Fruit fly (Drosophila melanogaster): ENCODE results near the gene CG6144.

CG6144 gene

DNA sequence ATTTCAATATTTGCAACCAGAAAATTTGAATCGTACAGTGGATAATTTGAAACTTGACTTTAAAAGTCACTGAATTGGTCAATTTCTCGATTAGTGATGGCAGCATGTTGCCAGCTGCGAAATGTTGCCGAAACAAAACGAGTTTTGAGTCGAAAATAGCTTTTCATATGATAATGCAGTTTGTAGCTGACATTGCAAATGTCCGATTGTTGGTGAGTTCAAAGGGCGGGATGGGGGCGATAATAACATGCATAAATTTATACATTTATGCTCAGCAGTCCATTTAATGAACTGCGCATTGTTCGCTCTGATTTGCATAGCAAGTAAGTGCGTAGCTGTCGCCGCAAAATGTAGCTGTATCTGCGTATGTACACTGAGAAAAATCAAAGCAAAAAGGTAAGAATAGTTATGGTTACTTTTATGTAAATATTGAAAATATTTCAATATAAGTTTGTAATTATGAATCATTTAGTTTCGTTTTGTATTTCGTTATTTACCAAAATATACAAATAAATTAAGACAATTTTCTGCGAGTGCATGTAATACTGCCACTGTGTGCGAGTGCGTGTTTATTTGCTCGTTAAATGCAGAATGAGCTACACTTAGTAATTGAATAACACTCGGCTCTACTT, 38.6 kb downstream of the CG6144 start, which contains the start of gene Lip4 (continued):
- TF ChIP-seq CG7271 (tag; optimal IDR thresholded peaks at IDR 0.05) (peak; percentile 74), CG4617 (GFP tag; optimal IDR thresholded peaks at IDR 0.05; ENCODE audit: borderline replicate concordance) (peak; percentile 41), CG17802 (tag; optimal IDR thresholded peaks at IDR 0.05) (peak; percentile 9), Opbp (GFP tag; IDR thresholded peaks at IDR 0.05; ENCODE audit: partially characterized antibody) (no peak), sd (tag; optimal IDR thresholded peaks at IDR 0.05) (peak; percentile 45), CG8089 (GFP tag; optimal IDR thresholded peaks at IDR 0.05) (peak; percentile 42), CG2116 (GFP tag; optimal IDR thresholded peaks at IDR 0.05) (peak; percentile 33), en (GFP tag; optimal IDR thresholded peaks at IDR 0.05) (peak; percentile 8), Doc2 (GFP tag; IDR thresholded peaks at IDR 0.05) (no peak), HmgZ (tag; optimal IDR thresholded peaks at IDR 0.05) (peak; percentile 58), Gug (GFP tag; IDR thresholded peaks at IDR 0.05) (peak; percentile 24; the same call in 1 of the 4 replicates), CG4328 (GFP tag; optimal IDR thresholded peaks at IDR 0.05) (peak; percentile 38), Xrp1 (GFP tag; IDR thresholded peaks at IDR 0.05) (peak; percentile 84), B-H1 (GFP tag; IDR thresholded peaks at IDR 0.05) (peak; percentile 64), shn (GFP tag; optimal IDR thresholded peaks at IDR 0.05) (no peak), phol (tag; optimal IDR thresholded peaks at IDR 0.05) (peak; percentile 82), Hr3 (GFP tag; optimal IDR thresholded peaks at IDR 0.05) (peak; percentile 58), NC2β (GFP tag; optimal IDR thresholded peaks at IDR 0.05) (peak; percentile 22), scrt (GFP tag; optimal IDR thresholded peaks at IDR 0.05) (peak; percentile 47), da (GFP tag; optimal IDR thresholded peaks at IDR 0.05) (no peak), CG15479 (GFP tag; optimal IDR thresholded peaks at IDR 0.05) (peak; percentile 50), CG12659 (GFP tag; optimal IDR thresholded peaks at IDR 0.05) (peak; percentile 82), CG9817 (tag; optimal IDR thresholded peaks at IDR 0.05) (peak; percentile 61), pnt (GFP tag; optimal IDR thresholded peaks at IDR 0.05) (peak; percentile 2), CG2678 (tag; optimal IDR thresholded peaks at IDR 0.05) (peak; percentile 86), Adf1 (GFP tag; IDR thresholded peaks at IDR 0.05) (no peak), vvl (GFP tag; IDR thresholded peaks at IDR 0.05) (peak; percentile 86), ken (GFP tag; IDR thresholded peaks at IDR 0.05) (peak; percentile 33; the same call in 1 of the 3 replicates), zf30C (GFP tag; optimal IDR thresholded peaks at IDR 0.05) (peak; percentile 22), Stat92E (GFP tag; optimal IDR thresholded peaks at IDR 0.05) (no peak), stwl (tag; optimal IDR thresholded peaks at IDR 0.05) (no peak), odd (GFP tag; optimal IDR thresholded peaks at IDR 0.05) (peak; percentile 58), CG31441 (GFP tag; IDR thresholded peaks at IDR 0.05) (peak; percentile 84), CG16815 (GFP tag; optimal IDR thresholded peaks at IDR 0.05) (no peak), fd64A (GFP tag; optimal IDR thresholded peaks at IDR 0.05) (no peak), Sox102F (GFP tag; optimal IDR thresholded peaks at IDR 0.05) (peak; percentile 86), mam (GFP tag; optimal IDR thresholded peaks at IDR 0.05) (peak; percentile 25), CG4854 (GFP tag; optimal IDR thresholded peaks at IDR 0.05) (peak; percentile 60), CG14667 (GFP tag; IDR thresholded peaks at IDR 0.05) (no peak; the same call in 1 of the 2 replicates), CG11504 (tag; optimal IDR thresholded peaks at IDR 0.05) (peak; percentile 95), Nf-YA (GFP tag; IDR thresholded peaks at IDR 0.05) (peak; percentile 35; the same call in 1 of the 2 replicates), emc (GFP tag; optimal IDR thresholded peaks at IDR 0.05) (no peak), CG11695 (GFP tag; IDR thresholded peaks at IDR 0.05) (peak; percentile 89), tap (tag; optimal IDR thresholded peaks at IDR 0.05) (peak; percentile 71), cad (GFP tag; optimal IDR thresholded peaks at IDR 0.05) (no peak), D19A (tag; optimal IDR thresholded peaks at IDR 0.05) (peak; percentile 64), gsb-n (tag; optimal IDR thresholded peaks at IDR 0.05) (peak; percentile 66), dpn (GFP tag; optimal IDR thresholded peaks at IDR 0.05) (peak; percentile 66 to 70), sens-2 (GFP tag; IDR thresholded peaks at IDR 0.05) (0 out of 2 replicates have a peak, but pooled peaks have one; percentile 36)

Measured in whole organism, embryonic.